Fruit fly (Drosophila melanogaster) whole organism, prepupa: ENCODE measurements around the gene Rabex-5.

ENCODE experiments used
- Blimp-1 ChIP-seq: fragments of 200-800 bp; sonication (Bioruptor generic); optimal IDR thresholded peaks from 3 replicates; lab custom pipeline; 2017; ENCODE audit warnings: missing biosample characterization, missing genetic modification characterization, mild to moderate bottlenecking, moderate library complexity, missing genetic modification reagents
- CG10631 ChIP-seq: fragments of 200-800 bp; sonication (Bioruptor generic); optimal IDR thresholded peaks from 2 replicates; lab custom pipeline; 2016; ENCODE audit warnings: missing biosample characterization, missing genetic modification characterization
- CG10669 ChIP-seq: fragments of 200-800 bp; sonication (Bioruptor generic); optimal IDR thresholded peaks from 3 replicates; lab custom pipeline; 2018; ENCODE audit warnings: missing biosample characterization, mild to moderate bottlenecking, missing genetic modification characterization, moderate library complexity
- CG11762 ChIP-seq: fragments of 200-800 bp; sonication (Bioruptor generic); optimal IDR thresholded peaks from 3 replicates; lab custom pipeline; 2016; ENCODE audit warnings: missing biosample characterization, missing genetic modification characterization; ENCODE audit not compliant: insufficient read depth
- CG11902 ChIP-seq: fragments of 200-800 bp; sonication (Bioruptor generic); optimal IDR thresholded peaks from 3 replicates; lab custom pipeline; 2016; ENCODE audit warnings: missing biosample characterization, missing genetic modification characterization
- CG15336 ChIP-seq: fragments of 200-800 bp; sonication (Bioruptor generic); IDR thresholded peaks from 2 replicates; pipeline ENCODE4 v1.3.6; 2022; ENCODE audit warnings: missing biosample characterization, missing genetic modification characterization
- CG1621 ChIP-seq: fragments of 200-800 bp; sonication (Bioruptor generic); optimal IDR thresholded peaks from 3 replicates; lab custom pipeline; 2018; ENCODE audit warnings: missing biosample characterization, mild to moderate bottlenecking, missing genetic modification characterization
- CG16779 ChIP-seq: fragments of 200-800 bp; sonication (Bioruptor generic); optimal IDR thresholded peaks from 3 replicates; lab custom pipeline; 2017; ENCODE audit warnings: missing biosample characterization, mild to moderate bottlenecking, missing genetic modification characterization
- CG3032 ChIP-seq: fragments of 200-800 bp; optimal IDR thresholded peaks from 2 replicates; lab custom pipeline; 2019; ENCODE audit warnings: missing biosample characterization, mild to moderate bottlenecking, missing genetic modification characterization, moderate library complexity
- CG31627 ChIP-seq: fragments of 200-800 bp; sonication (Bioruptor generic); optimal IDR thresholded peaks from 3 replicates; lab custom pipeline; 2016; ENCODE audit warnings: missing biosample characterization, missing genetic modification characterization
- CG4318 ChIP-seq: fragments of 200-800 bp; sonication (Bioruptor generic); optimal IDR thresholded peaks from 3 replicates; lab custom pipeline; 2017; ENCODE audit warnings: missing biosample characterization, mild to moderate bottlenecking, missing genetic modification characterization
- CG6163 ChIP-seq: fragments of 200-800 bp; sonication (Bioruptor generic); IDR thresholded peaks from 3 replicates; pipeline ENCODE4 v1.3.6; 2022; ENCODE audit warnings: missing biosample characterization, missing genetic modification characterization
- CG6276 ChIP-seq: fragments of 200-800 bp; sonication (Bioruptor generic); optimal IDR thresholded peaks from 2 replicates; lab custom pipeline; 2017; ENCODE audit warnings: missing biosample characterization, mild to moderate bottlenecking, missing genetic modification characterization
- CG6854 ChIP-seq: fragments of 200-800 bp; sonication (Bioruptor generic); optimal IDR thresholded peaks from 2 replicates; lab custom pipeline; 2017; ENCODE audit warnings: missing biosample characterization, mild to moderate bottlenecking, missing genetic modification characterization
- CG7368 ChIP-seq: fragments of 200-800 bp; sonication (Bioruptor generic); optimal IDR thresholded peaks from 3 replicates; lab custom pipeline; 2016; ENCODE audit warnings: missing biosample characterization, missing genetic modification characterization
- CG8119 ChIP-seq: fragments of 200-800 bp; sonication (Bioruptor generic); IDR thresholded peaks from 3 replicates; pipeline ENCODE4 v1.3.6; 2022; ENCODE audit warnings: missing biosample characterization, missing genetic modification characterization
- CG8319 ChIP-seq: fragments of 200-800 bp; sonication (Bioruptor generic); optimal IDR thresholded peaks from 3 replicates; lab custom pipeline; 2016; ENCODE audit warnings: missing biosample characterization, missing genetic modification characterization
- CG9139 ChIP-seq: fragments of 200-800 bp; sonication (Bioruptor generic); optimal IDR thresholded peaks from 3 replicates; lab custom pipeline; 2017; ENCODE audit warnings: missing biosample characterization, mild to moderate bottlenecking, missing genetic modification characterization
- Eip75B ChIP-seq: fragments of 200-800 bp; sonication (Bioruptor generic); optimal IDR thresholded peaks from 3 replicates; lab custom pipeline; 2016; ENCODE audit warnings: missing biosample characterization, missing genetic modification characterization
- Eip78C ChIP-seq: fragments of 200-800 bp; sonication (Bioruptor generic); peaks from one replicate; lab custom pipeline; 2016; ENCODE audit warnings: missing biosample characterization, missing genetic modification characterization
- Ets21C ChIP-seq: fragments of 200-800 bp; sonication (Bioruptor generic); optimal IDR thresholded peaks from 3 replicates; lab custom pipeline; 2016; ENCODE audit warnings: missing biosample characterization, missing genetic modification characterization
- Ets96B ChIP-seq: fragments of 200-800 bp; optimal IDR thresholded peaks from 2 replicates; lab custom pipeline; 2019; ENCODE audit warnings: missing biosample characterization, mild to moderate bottlenecking, missing genetic modification characterization, moderate library complexity
- Gug ChIP-seq: fragments of 200-800 bp; sonication (Bioruptor generic); IDR thresholded peaks from 2 replicates; pipeline ENCODE4 v1.3.6; 2022; ENCODE audit warnings: missing biosample characterization, missing genetic modification characterization
- Hr38 ChIP-seq: sonication (Bioruptor generic); optimal IDR thresholded peaks from 2 replicates; lab custom pipeline; 2016; ENCODE audit warnings: missing biosample characterization, missing genetic modification characterization
- Hr39 ChIP-seq: fragments of 200-800 bp; sonication (Bioruptor generic); optimal IDR thresholded peaks from 2 replicates; lab custom pipeline; 2016; ENCODE audit warnings: missing biosample characterization, missing genetic modification characterization
- Hr4 ChIP-seq: fragments of 200-800 bp; sonication (Bioruptor generic); optimal IDR thresholded peaks from 3 replicates; lab custom pipeline; 2016; ENCODE audit warnings: missing biosample characterization, missing genetic modification characterization
- Lpt ChIP-seq: fragments of 200-800 bp; sonication (Bioruptor generic); optimal IDR thresholded peaks from 3 replicates; lab custom pipeline; 2016; ENCODE audit warnings: missing biosample characterization, missing genetic modification characterization
- Sox102F ChIP-seq: fragments of 200-800 bp; sonication (Bioruptor generic); optimal IDR thresholded peaks from 2 replicates; lab custom pipeline; 2016; ENCODE audit warnings: missing biosample characterization, mild to moderate bottlenecking, missing genetic modification characterization
- Sox14 ChIP-seq: fragments of 200-800 bp; sonication (Bioruptor generic); optimal IDR thresholded peaks from 3 replicates; lab custom pipeline; 2016; ENCODE audit warnings: missing biosample characterization, missing genetic modification characterization
- Sox15 ChIP-seq: fragments of 200-800 bp; sonication (Bioruptor generic); optimal IDR thresholded peaks from 3 replicates; lab custom pipeline; 2016; ENCODE audit warnings: missing biosample characterization, missing genetic modification characterization
- achi ChIP-seq: fragments of 200-800 bp; sonication (Bioruptor generic); optimal IDR thresholded peaks from 3 replicates; lab custom pipeline; 2016; ENCODE audit warnings: missing biosample characterization, missing genetic modification characterization
- dac ChIP-seq: fragments of 200-800 bp; sonication (Bioruptor generic); optimal IDR thresholded peaks from 2 replicates; lab custom pipeline; 2017; ENCODE audit warnings: missing biosample characterization, mild to moderate bottlenecking, missing genetic modification characterization
- dsx ChIP-seq: fragments of 200-800 bp; optimal IDR thresholded peaks from 3 replicates; lab custom pipeline; 2019; ENCODE audit warnings: missing biosample characterization, mild to moderate bottlenecking, missing genetic modification characterization, moderate library complexity; ENCODE audit not compliant: poor library complexity, severe bottlenecking
- eg ChIP-seq: fragments of 200-800 bp; sonication (Bioruptor generic); IDR thresholded peaks from 3 replicates; pipeline ENCODE4 v1.3.6; 2022; ENCODE audit warnings: missing biosample characterization, missing genetic modification characterization
- esn ChIP-seq: fragments of 200-800 bp; sonication (Bioruptor generic); optimal IDR thresholded peaks from 2 replicates; lab custom pipeline; 2016; ENCODE audit warnings: missing biosample characterization, mild to moderate bottlenecking, missing genetic modification characterization, moderate library complexity
- fd59A ChIP-seq: fragments of 200-800 bp; sonication (Bioruptor generic); optimal IDR thresholded peaks from 2 replicates; lab custom pipeline; 2017; ENCODE audit warnings: missing biosample characterization, mild to moderate bottlenecking, missing genetic modification characterization, missing genetic modification reagents
- fd85E ChIP-seq: fragments of 200-800 bp; sonication (Bioruptor generic); optimal IDR thresholded peaks from 3 replicates; lab custom pipeline; 2016; ENCODE audit warnings: missing biosample characterization, missing genetic modification characterization
- fkh ChIP-seq: fragments of 200-800 bp; sonication (Bioruptor generic); optimal IDR thresholded peaks from 3 replicates; lab custom pipeline; 2017; ENCODE audit warnings: missing biosample characterization, mild to moderate bottlenecking, missing genetic modification characterization, moderate library complexity
- lz ChIP-seq: fragments of 200-800 bp; sonication (Bioruptor generic); optimal IDR thresholded peaks from 3 replicates; lab custom pipeline; 2016; ENCODE audit warnings: missing biosample characterization, missing genetic modification characterization
- net ChIP-seq: fragments of 200-800 bp; sonication (Bioruptor generic); optimal IDR thresholded peaks from 3 replicates; lab custom pipeline; 2016; ENCODE audit warnings: missing biosample characterization, missing genetic modification characterization
- salr ChIP-seq, 2 experiments: fragments of 200-800 bp; sonication (Bioruptor generic); optimal IDR thresholded peaks; 3 replicates each; lab custom pipeline; 2016 to 2018; ENCODE audit warnings: missing biosample characterization in 2 of 2, missing genetic modification characterization in 2 of 2, mild to moderate bottlenecking in 1 of 2
- spab ChIP-seq: fragments of 200-800 bp; sonication (Bioruptor generic); optimal IDR thresholded peaks from 2 replicates; lab custom pipeline; 2017; ENCODE audit warnings: missing biosample characterization, mild to moderate bottlenecking, missing genetic modification characterization, missing genetic modification reagents
- svp ChIP-seq: fragments of 200-800 bp; sonication (Bioruptor generic); peaks from one replicate; lab custom pipeline; 2016; ENCODE audit warnings: missing biosample characterization, missing genetic modification characterization
- vri ChIP-seq: fragments of 200-800 bp; sonication (Bioruptor generic); optimal IDR thresholded peaks from 3 replicates; lab custom pipeline; 2016; ENCODE audit warnings: missing biosample characterization, mild to moderate bottlenecking, missing genetic modification characterization

Gene Rabex-5

dm6 chr3L:1300076-1300635 is 4.4 kb downstream of the Rabex-5 start (continued):
- TF ChIP-seq Hr39 (GFP tag; lab: Kevin White, UChicago): peak; percentile 52
- peak; percentile 52 for TF ChIP-seq lz
- peak; percentile 43; the same call in 1 of the 2 replicates for TF ChIP-seq Gug (GFP tag; lab: Robert Waterston, UW)
- no peak for TF ChIP-seq Ets21C
- TF ChIP-seq Blimp-1: peak; percentile 48
- TF ChIP-seq svp (GFP tag; lab: Kevin White, UChicago): peak; percentile 90
- TF ChIP-seq CG6163: peak; percentile 40; the same call in 1 of the 3 replicates
- no peak for TF ChIP-seq CG7368 (GFP tag; lab: Kevin White, UChicago)
- no peak for TF ChIP-seq salr (GFP tag; optimal IDR thresholded peaks at IDR 0.05; lab: Kevin White, UChicago)
- TF ChIP-seq CG4318 (GFP tag; lab: Kevin White, UChicago): no peak
- TF ChIP-seq Lpt (GFP tag; lab: Kevin White, UChicago): peak; percentile 29
- peak; percentile 82 for TF ChIP-seq esn (GFP tag; lab: Kevin White, UChicago)
- peak; percentile 62 for TF ChIP-seq dsx
- no peak for TF ChIP-seq Hr4 (GFP tag; lab: Kevin White, UChicago)
- no peak for TF ChIP-seq fkh (GFP tag; lab: Kevin White, UChicago)
- no peak for TF ChIP-seq CG10631 (GFP tag; lab: Kevin White, UChicago)
- peak; percentile 58 for TF ChIP-seq CG31627 (GFP tag; lab: Kevin White, UChicago)
- no peak for TF ChIP-seq Eip75B (GFP tag; lab: Kevin White, UChicago)
- peak; percentile 88 for TF ChIP-seq Eip78C (GFP tag; lab: Kevin White, UChicago)
- peak; percentile 70 for TF ChIP-seq CG15336 (GFP tag; lab: Robert Waterston, UW)
- TF ChIP-seq CG8119 (GFP tag; lab: Robert Waterston, UW): peak; percentile 61
- TF ChIP-seq CG10669 (GFP tag; lab: Kevin White, UChicago): no peak
- peak; percentile 40 for TF ChIP-seq CG11902 (GFP tag; lab: Kevin White, UChicago)
- TF ChIP-seq CG6276 (GFP tag; lab: Kevin White, UChicago): no peak
- peak; percentile 37 for TF ChIP-seq CG11762
- no peak for TF ChIP-seq CG9139 (GFP tag; lab: Kevin White, UChicago)
- TF ChIP-seq Sox102F (GFP tag; lab: Kevin White, UChicago): no peak
- TF ChIP-seq fd85E (GFP tag; lab: Kevin White, UChicago): no peak
- TF ChIP-seq Sox15 (GFP tag; lab: Kevin White, UChicago): peak; percentile 47
- TF ChIP-seq Hr38 (GFP tag; lab: Kevin White, UChicago): no peak
- TF ChIP-seq CG8319 (GFP tag; lab: Kevin White, UChicago): peak; percentile 6
- TF ChIP-seq CG16779 (tag; lab: Kevin White, UChicago): no peak
- TF ChIP-seq Ets96B (tag; lab: Kevin White, UChicago): peak; percentile 67
- TF ChIP-seq CG6854 (GFP tag; lab: Kevin White, UChicago): peak; percentile 33
- TF ChIP-seq spab (GFP tag; lab: Kevin White, UChicago): no peak
- peak; percentile 70 for TF ChIP-seq net (GFP tag; lab: Kevin White, UChicago)
- TF ChIP-seq fd59A: no peak

- no peak for TF ChIP-seq CG9139 (GFP tag; lab: Kevin White, UChicago)
- peak; percentile 48 for TF ChIP-seq Sox14 (GFP tag; lab: Kevin White, UChicago)
- no peak for TF ChIP-seq eg
- TF ChIP-seq CG1621 (tag; lab: Kevin White, UChicago): no peak
- no peak for TF ChIP-seq dac (GFP tag; lab: Kevin White, UChicago)
- TF ChIP-seq CG6854 (GFP tag; lab: Kevin White, UChicago): no peak
- TF ChIP-seq CG7368 (GFP tag; lab: Kevin White, UChicago): no peak
- no peak for TF ChIP-seq vri
- no peak for TF ChIP-seq CG8319 (GFP tag; lab: Kevin White, UChicago)
- TF ChIP-seq CG3032 (tag; lab: Kevin White, UChicago): no peak
- no peak for TF ChIP-seq Ets96B (tag; lab: Kevin White, UChicago)
- peak; percentile 56 for TF ChIP-seq fkh (GFP tag; lab: Kevin White, UChicago)
- no peak for TF ChIP-seq Hr39 (GFP tag; lab: Kevin White, UChicago)
- TF ChIP-seq CG11902 (GFP tag; lab: Kevin White, UChicago): no peak
- no peak for TF ChIP-seq CG4318 (GFP tag; lab: Kevin White, UChicago)
- TF ChIP-seq achi: no peak
- no peak for TF ChIP-seq CG10631 (GFP tag; lab: Kevin White, UChicago)
- TF ChIP-seq CG31627 (GFP tag; lab: Kevin White, UChicago): peak; percentile 1
- no peak for TF ChIP-seq Eip78C (GFP tag; lab: Kevin White, UChicago)
- TF ChIP-seq CG10669 (GFP tag; lab: Kevin White, UChicago): no peak
- TF ChIP-seq net (GFP tag; lab: Kevin White, UChicago): no peak
Measured at dm6 chr3L:1302234-1302949, 6.7 kb downstream of the Rabex-5 start, which contains the start of the genes Rac1 and Acat2. Gene Rac1 (minus strand): TSS chr3L:1302683. Gene Acat2 (plus strand): TSS chr3L:1302944.
